Worm (Caenorhabditis elegans): ENCODE measurements around the gene K01D12.9.

Gene K01D12.9

ce11 chrV:12369437-12369836, 35.0 kb downstream of the K01D12.9 start, which contains the start of gene gcy-13:
TSS of gene gcy-13 (minus strand) at chrV:12369537.
- TF ChIP-seq fkh-3 (tag; optimal IDR thresholded peaks at IDR 0.05) (no peak), zim-3 (tag; optimal IDR thresholded peaks at IDR 0.05) (no peak), lsl-1 (GFP tag; optimal IDR thresholded peaks at IDR 0.05) (no peak), attf-5 (GFP tag; optimal IDR thresholded peaks at IDR 0.05) (no peak), F49E8.2 (tag; optimal IDR thresholded peaks at IDR 0.05; ENCODE audit: insufficient read depth) (no peak)

ce11 chrV:12365104-12365503, 39.3 kb downstream of the K01D12.9 start, which contains the start of gene fipr-2:
TSS of gene fipr-2 (plus strand) at chrV:12365348.
- no peak for TF ChIP-seq tbx-9 (tag; optimal IDR thresholded peaks at IDR 0.05; ENCODE audit: borderline replicate concordance)
- TF ChIP-seq ztf-25 (GFP tag; IDR thresholded peaks at IDR 0.05), result no peak
- TF ChIP-seq F23B12.7 (tag; optimal IDR thresholded peaks at IDR 0.05; ENCODE audit: insufficient read depth), result no peak
- TF ChIP-seq ceh-40 (GFP tag; IDR thresholded peaks at IDR 0.05), result no peak
- TF ChIP-seq snpc-1.3 (tag; optimal IDR thresholded peaks at IDR 0.05; ENCODE audit: insufficient read depth), result no peak
- TF ChIP-seq K12H6.12 (tag; optimal IDR thresholded peaks at IDR 0.05), result no peak
- TF ChIP-seq bed-1 (GFP tag; IDR thresholded peaks at IDR 0.05), result no peak
- no peak for TF ChIP-seq nhr-90 (tag; optimal IDR thresholded peaks at IDR 0.05)
- no peak for TF ChIP-seq T26A5.8 (tag; optimal IDR thresholded peaks at IDR 0.05)
- no peak for TF ChIP-seq tbp1 (GFP tag; optimal IDR thresholded peaks at IDR 0.05)

DNA sequence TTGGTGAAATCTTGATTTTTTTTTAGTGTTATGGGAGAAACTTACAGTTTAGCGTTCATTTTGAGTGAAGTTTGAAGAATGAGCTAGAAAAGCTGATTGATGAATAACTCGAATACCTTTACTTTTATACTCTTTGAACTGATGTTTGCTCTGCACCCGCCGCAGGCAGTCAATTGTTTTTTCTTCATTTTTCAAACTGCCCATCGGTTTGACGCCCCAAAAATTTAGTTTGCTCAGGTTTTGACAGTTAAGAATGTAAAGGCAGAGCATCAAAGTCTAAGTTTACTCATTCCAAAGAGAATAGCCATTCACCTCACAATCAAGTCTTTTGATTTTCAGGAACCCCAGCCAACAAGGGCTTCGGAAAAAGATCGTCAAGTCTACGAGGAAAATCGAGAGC, 42.8 kb downstream of the K01D12.9 start, which contains the start of gene fipr-1:
Gene fipr-1 (minus strand): TSS at position 101 of the 400 bp plus-strand sequence.
- no peak for TF ChIP-seq die-1 (tag; optimal IDR thresholded peaks at IDR 0.05)
- TF ChIP-seq ztf-3 (GFP tag; optimal IDR thresholded peaks at IDR 0.05), result no peak
- TF ChIP-seq ceh-40 (GFP tag; IDR thresholded peaks at IDR 0.05), result no peak
- TF ChIP-seq mel-28 (tag; optimal IDR thresholded peaks at IDR 0.05; ENCODE audit: borderline replicate concordance), result no peak
- TF ChIP-seq Y53G8AR.9 (GFP tag; conservative IDR thresholded peaks at IDR 0.05), result no peak
- TF ChIP-seq egl-44 (GFP tag; IDR thresholded peaks at IDR 0.05), result no peak
- no peak for TF ChIP-seq ceh-100 (GFP tag; IDR thresholded peaks at IDR 0.05)
- no peak for TF ChIP-seq tbx-9 (tag; optimal IDR thresholded peaks at IDR 0.05; ENCODE audit: borderline replicate concordance)
- TF ChIP-seq madf-10 (tag; optimal IDR thresholded peaks at IDR 0.05), result no peak
- TF ChIP-seq B0336.3 (GFP tag; IDR thresholded peaks at IDR 0.05), result no peak
- TF ChIP-seq pbrm-1 (GFP tag; IDR thresholded peaks at IDR 0.05), result no peak
- TF ChIP-seq mcd-1 (GFP tag; IDR thresholded peaks at IDR 0.05), result no peak
- no peak for TF ChIP-seq F33H1.4 (GFP tag; IDR thresholded peaks at IDR 0.05)
- no peak for TF ChIP-seq attf-5 (GFP tag; optimal IDR thresholded peaks at IDR 0.05)
- no peak for TF ChIP-seq athp-1 (tag; optimal IDR thresholded peaks at IDR 0.05)
- TF ChIP-seq hrde-1 (tag; optimal IDR thresholded peaks at IDR 0.05; ENCODE audit: borderline replicate concordance), result no peak
- no peak for TF ChIP-seq ets-4 (GFP tag; optimal IDR thresholded peaks at IDR 0.05)

- no peak for TF ChIP-seq lin-40 (tag; optimal IDR thresholded peaks at IDR 0.05)
Measured at ce11 chrV:12358347-12358746, 46.1 kb downstream of the K01D12.9 start, which contains the start of gene F23H12.5. TSS of gene F23H12.5 (plus strand) at chrV:12358647.

DNA sequence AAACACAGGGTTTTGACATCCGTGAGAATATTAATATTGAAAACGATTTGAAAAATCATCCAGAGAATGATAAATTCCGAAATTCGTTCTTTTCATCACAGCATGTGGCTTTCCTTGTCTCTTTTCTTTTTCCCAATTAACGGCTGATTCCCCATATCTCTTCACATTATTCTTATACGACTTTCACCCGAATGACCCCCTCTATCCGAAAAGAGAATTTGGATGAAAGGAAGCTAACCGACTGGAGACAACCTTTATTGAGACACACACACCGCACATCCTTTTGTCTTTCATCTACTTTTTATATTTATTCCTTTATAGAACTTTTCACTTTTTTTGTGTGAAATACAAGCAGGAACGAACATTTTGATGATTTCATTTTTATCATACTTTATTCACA, 46.8 kb downstream of the K01D12.9 start:
- no peak for TF ChIP-seq F22D6.2 (tag; optimal IDR thresholded peaks at IDR 0.05)
- TF ChIP-seq aptf-2 (GFP tag; conservative IDR thresholded peaks at IDR 0.05), result no peak
- no peak for TF ChIP-seq K12H6.12 (tag; optimal IDR thresholded peaks at IDR 0.05)
- TF ChIP-seq ceh-79 (tag; optimal IDR thresholded peaks at IDR 0.05), result no peak
- no peak for TF ChIP-seq hlh-26 (GFP tag; conservative IDR thresholded peaks at IDR 0.05)
- no peak for TF ChIP-seq dpff-1 (tag; optimal IDR thresholded peaks at IDR 0.05)
- no peak for TF ChIP-seq akir-1 (GFP tag; optimal IDR thresholded peaks at IDR 0.05)
- no peak for TF ChIP-seq rcor-1 (GFP tag; IDR thresholded peaks at IDR 0.05)
- TF ChIP-seq F10E7.11 (tag; optimal IDR thresholded peaks at IDR 0.05), result no peak
- no peak for TF ChIP-seq ztf-28 (GFP tag; IDR thresholded peaks at IDR 0.05)
- no peak for TF ChIP-seq lir-1 (GFP tag; conservative IDR thresholded peaks at IDR 0.05)
- TF ChIP-seq zfh-2 (GFP tag; conservative IDR thresholded peaks at IDR 0.05), result no peak
- no peak for TF ChIP-seq Y56A3A.18 (GFP tag; IDR thresholded peaks at IDR 0.05)
- TF ChIP-seq F57A8.1 (GFP tag; optimal IDR thresholded peaks at IDR 0.05), result no peak
